Worm (Caenorhabditis elegans): Measurements from ENCODE around the gene col-72.

ce11 chrII:3540151-3540550 lies 16.2 kb upstream of the col-72 start:
- no peak for TF ChIP-seq dao-5 (tag; optimal IDR thresholded peaks at IDR 0.05)
- TF ChIP-seq him-1 (tag; optimal IDR thresholded peaks at IDR 0.05): no peak
- no peak for TF ChIP-seq W03F9.2 (tag; optimal IDR thresholded peaks at IDR 0.05)
